Worm (Caenorhabditis elegans) whole organism, L3 larva: ENCODE data around the gene srpa-72.

Experiments
- R02D3.7 ChIP-seq: fragments of 150-350 bp; optimal IDR thresholded peaks from 2 replicates; lab custom pipeline; 2014; ENCODE audit warnings: missing biosample characterization, missing genetic modification characterization
- ZK546.5 ChIP-seq: sonication (generic microtip); optimal IDR thresholded peaks from 2 replicates; lab custom pipeline; 2017; ENCODE audit warnings: missing biosample characterization, missing genetic modification characterization
- aly-2 ChIP-seq: fragments of 150-350 bp; optimal IDR thresholded peaks from 2 replicates; lab custom pipeline; 2014; ENCODE audit warnings: missing biosample characterization, missing genetic modification characterization
- ama-1 ChIP-seq: fragments of 150-350 bp; optimal IDR thresholded peaks from 2 replicates; lab custom pipeline; 2018
- ceh-16 ChIP-seq: sonication (generic microtip); optimal IDR thresholded peaks from 2 replicates; lab custom pipeline; 2017; ENCODE audit warnings: missing biosample characterization, missing genetic modification characterization
- ceh-28 ChIP-seq: fragments of 150-350 bp; optimal IDR thresholded peaks from 2 replicates; lab custom pipeline; 2014; ENCODE audit warnings: missing biosample characterization, missing genetic modification reagents, missing genetic modification characterization
- ceh-9 ChIP-seq: sonication (generic microtip); optimal IDR thresholded peaks from 2 replicates; lab custom pipeline; 2018; ENCODE audit warnings: missing biosample characterization, missing genetic modification characterization
- egl-27 ChIP-seq: sonication (generic microtip); optimal IDR thresholded peaks from 4 replicates; lab custom pipeline; 2017; ENCODE audit warnings: missing biosample characterization, missing genetic modification reagents, missing genetic modification characterization
- elt-1 ChIP-seq: fragments of 150-350 bp; optimal IDR thresholded peaks from 2 replicates; lab custom pipeline; 2014; ENCODE audit warnings: missing biosample characterization, missing genetic modification characterization
- elt-2 ChIP-seq: sonication (generic microtip); optimal IDR thresholded peaks from 2 replicates; lab custom pipeline; 2016; ENCODE audit warnings: missing genetic modification reagents, mild to moderate bottlenecking, missing genetic modification characterization, missing compliant biosample characterization
- eor-1 ChIP-seq, 2 experiments: fragments of 150-350 bp; optimal IDR thresholded peaks; 2 replicates each; lab custom pipeline; 2014 to 2018; ENCODE audit warnings: missing biosample characterization in 2 of 2, missing genetic modification characterization in 2 of 2
- fkh-2 ChIP-seq: fragments of 150-350 bp; optimal IDR thresholded peaks from 2 replicates; lab custom pipeline; 2014; ENCODE audit warnings: missing biosample characterization, missing genetic modification reagents, missing genetic modification characterization
- fos-1 ChIP-seq: fragments of 150-350 bp; optimal IDR thresholded peaks from 2 replicates; lab custom pipeline; 2014; ENCODE audit warnings: missing biosample characterization, missing genetic modification characterization
- hmg-11 ChIP-seq: sonication (generic microtip); optimal IDR thresholded peaks from 2 replicates; lab custom pipeline; 2016; ENCODE audit warnings: missing genetic modification characterization, missing compliant biosample characterization
- jun-1 ChIP-seq: fragments of 150-350 bp; optimal IDR thresholded peaks from 2 replicates; lab custom pipeline; 2014; ENCODE audit warnings: missing biosample characterization, missing genetic modification reagents, missing genetic modification characterization
- lin-15B ChIP-seq: fragments of 150-350 bp; optimal IDR thresholded peaks from 2 replicates; lab custom pipeline; 2014; ENCODE audit warnings: missing biosample characterization, missing genetic modification characterization
- lin-39 ChIP-seq: fragments of 150-350 bp; optimal IDR thresholded peaks from 2 replicates; lab custom pipeline; 2018; ENCODE audit warnings: missing biosample characterization, missing genetic modification reagents, missing genetic modification characterization
- mml-1 ChIP-seq: fragments of 150-350 bp; sonication (generic microtip); optimal IDR thresholded peaks from 3 replicates; lab custom pipeline; 2014; ENCODE audit warnings: missing biosample characterization, missing genetic modification characterization
- nfya-1 ChIP-seq: sonication (generic microtip); optimal IDR thresholded peaks from 2 replicates; lab custom pipeline; 2017; ENCODE audit warnings: missing genetic modification characterization, mild to moderate bottlenecking, missing compliant biosample characterization, antibody characterized with exemption, moderate library complexity; ENCODE audit not compliant: insufficient read depth
- nhr-11 ChIP-seq: fragments of 150-350 bp; optimal IDR thresholded peaks from 2 replicates; lab custom pipeline; 2014; ENCODE audit warnings: missing biosample characterization, missing genetic modification characterization
- nhr-12 ChIP-seq: fragments of 150-350 bp; optimal IDR thresholded peaks from 2 replicates; lab custom pipeline; 2014; ENCODE audit warnings: missing biosample characterization, missing genetic modification characterization
- nhr-23 ChIP-seq: fragments of 150-350 bp; optimal IDR thresholded peaks from 2 replicates; lab custom pipeline; 2014; ENCODE audit warnings: missing biosample characterization, missing genetic modification reagents, missing genetic modification characterization
- nhr-237 ChIP-seq: fragments of 150-350 bp; optimal IDR thresholded peaks from 2 replicates; lab custom pipeline; 2014; ENCODE audit warnings: missing biosample characterization, missing genetic modification characterization
- nhr-25 ChIP-seq: sonication (generic microtip); optimal IDR thresholded peaks from 2 replicates; lab custom pipeline; 2017; ENCODE audit warnings: missing biosample characterization, missing genetic modification characterization
- nhr-28 ChIP-seq: fragments of 150-350 bp; optimal IDR thresholded peaks from 2 replicates; lab custom pipeline; 2014; ENCODE audit warnings: missing biosample characterization, missing genetic modification characterization
- nhr-43 ChIP-seq: sonication (generic microtip); optimal IDR thresholded peaks from 2 replicates; lab custom pipeline; 2016; ENCODE audit warnings: mild to moderate bottlenecking, missing genetic modification characterization, missing compliant biosample characterization; ENCODE audit not compliant: poor library complexity, severe bottlenecking
- nhr-67 ChIP-seq: fragments of 150-350 bp; optimal IDR thresholded peaks from 2 replicates; lab custom pipeline; 2014; ENCODE audit warnings: missing biosample characterization, missing genetic modification characterization
- nhr-76 ChIP-seq: fragments of 150-350 bp; sonication (generic microtip); optimal IDR thresholded peaks from 5 replicates; lab custom pipeline; 2014; ENCODE audit warnings: missing biosample characterization, missing genetic modification characterization
- nhr-77 ChIP-seq: fragments of 150-350 bp; optimal IDR thresholded peaks from 2 replicates; lab custom pipeline; 2014; ENCODE audit warnings: missing biosample characterization, missing genetic modification characterization
- pha-4 ChIP-seq: fragments of 150-350 bp; optimal IDR thresholded peaks from 2 replicates; lab custom pipeline; 2014; ENCODE audit warnings: missing biosample characterization, missing genetic modification reagents, missing genetic modification characterization
- pqm-1 ChIP-seq: fragments of 150-350 bp; optimal IDR thresholded peaks from 2 replicates; lab custom pipeline; 2017; ENCODE audit warnings: missing biosample characterization, missing genetic modification characterization, inconsistent platforms
- sea-2 ChIP-seq: fragments of 150-350 bp; sonication (generic microtip); optimal IDR thresholded peaks from 4 replicates; lab custom pipeline; 2014; ENCODE audit warnings: missing biosample characterization, missing genetic modification reagents, missing genetic modification characterization
- unc-39 ChIP-seq: sonication (generic microtip); optimal IDR thresholded peaks from 4 replicates; lab custom pipeline; 2017; ENCODE audit warnings: missing biosample characterization, missing genetic modification characterization
- unc-62 ChIP-seq: fragments of 150-350 bp; sonication (generic microtip); optimal IDR thresholded peaks from 4 replicates; lab custom pipeline; 2014; ENCODE audit warnings: missing biosample characterization, missing genetic modification reagents, missing genetic modification characterization
- zag-1 ChIP-seq: fragments of 150-350 bp; optimal IDR thresholded peaks from 2 replicates; lab custom pipeline; 2014; ENCODE audit warnings: missing biosample characterization, missing genetic modification characterization
- ztf-11 ChIP-seq: fragments of 150-350 bp; optimal IDR thresholded peaks from 2 replicates; lab custom pipeline; 2014; ENCODE audit warnings: missing biosample characterization, missing genetic modification characterization
- ztf-4 ChIP-seq: fragments of 150-350 bp; optimal IDR thresholded peaks from 2 replicates; lab custom pipeline; 2014; ENCODE audit warnings: missing biosample characterization, missing genetic modification characterization

Gene srpa-72

ce11 chrII:2779253-2779652 lies 8.0 kb upstream of the srpa-72 start, which contains the start of gene F08D12.3:
Gene F08D12.3, plus strand, starts transcription at chrII:2779553.
- no peak for TF ChIP-seq ZK546.5 (tag; lab: Kevin White, UChicago)
- no peak for TF ChIP-seq aly-2 (tag; lab: Kevin White, UChicago)
- no peak for TF ChIP-seq nfya-1 (tag; lab: Kevin White, UChicago)
- no peak for TF ChIP-seq nhr-237
- TF ChIP-seq nhr-77 (tag; lab: Kevin White, UChicago), result no peak
- TF ChIP-seq nhr-43, result no peak
- TF ChIP-seq ceh-28, result no peak
- TF ChIP-seq nhr-23 (tag; lab: Kevin White, UChicago), result no peak

ce11 chrII:2780804-2781203 lies 6.5 kb upstream of the srpa-72 start:
- TF ChIP-seq egl-27 (tag; lab: Kevin White, UChicago), result no peak
- no peak for TF ChIP-seq pha-4 (tag; lab: Kevin White, UChicago)
- no peak for TF ChIP-seq lin-39
- no peak for TF ChIP-seq ceh-16 (tag; lab: Kevin White, UChicago)
- TF ChIP-seq ceh-9 (tag; lab: Kevin White, UChicago), result no peak

ce11 chrII:2781355-2781754 lies 5.9 kb upstream of the srpa-72 start, which contains the start of gene F08D12.2:
Gene F08D12.2, plus strand, starts transcription at chrII:2781655.
- TF ChIP-seq ceh-9 (tag; lab: Kevin White, UChicago) (no peak), pqm-1 (tag; lab: Kevin White, UChicago) (no peak), lin-15B (tag; lab: Kevin White, UChicago) (no peak), ceh-16 (tag; lab: Kevin White, UChicago) (no peak), ztf-11 (no peak), mml-1 (tag; lab: Kevin White, UChicago) (no peak), unc-39 (tag; lab: Kevin White, UChicago) (no peak), elt-1 (no peak), nhr-23 (tag; lab: Kevin White, UChicago) (no peak), hmg-11 (tag; lab: Kevin White, UChicago) (no peak), ZK546.5 (tag; lab: Kevin White, UChicago) (no peak)

ce11 chrII:2783380-2783779 lies 3.9 kb upstream of the srpa-72 start:
- TF ChIP-seq pqm-1 (tag; lab: Kevin White, UChicago) (no peak), nhr-28 (no peak), ceh-28 (no peak), ama-1 (lab: Kevin White, UChicago) (no peak), nhr-43 (no peak), ceh-16 (tag; lab: Kevin White, UChicago) (no peak), fos-1 (tag; lab: Kevin White, UChicago) (no peak), elt-2 (tag; lab: Kevin White, UChicago) (no peak), nfya-1 (tag; lab: Kevin White, UChicago) (no peak), nhr-25 (tag; lab: Kevin White, UChicago) (no peak), ZK546.5 (tag; lab: Kevin White, UChicago) (no peak), unc-39 (tag; lab: Kevin White, UChicago) (no peak), ztf-4 (no peak), nhr-76 (tag; lab: Kevin White, UChicago) (no peak)

ce11 chrII:2785787-2786186 lies 1.5 kb upstream of the srpa-72 start:
- TF ChIP-seq ceh-16 (tag; lab: Kevin White, UChicago) (no peak), ztf-11 (no peak), unc-62 (GFP tag; lab: Kevin White, UChicago) (no peak), lin-39 (no peak), sea-2 (no peak), nhr-67 (tag; lab: Kevin White, UChicago) (no peak), ztf-4 (no peak), nhr-237 (no peak), nhr-43 (no peak)
- TF ChIP-seq, all 47 proteins: peak for 0

ce11 chrII:2787849-2788248 lies 568 bp downstream of the srpa-72 start:
- no peak for TF ChIP-seq lin-15B (tag; lab: Kevin White, UChicago)
- TF ChIP-seq unc-39 (tag; lab: Kevin White, UChicago), result no peak
- no peak for TF ChIP-seq ceh-28

ce11 chrII:2791693-2792092 lies 4.4 kb downstream of the srpa-72 start:
- TF ChIP-seq ceh-9 (tag; lab: Kevin White, UChicago) (no peak), aly-2 (tag; lab: Kevin White, UChicago) (no peak), nhr-43 (no peak), R02D3.7 (tag; lab: Kevin White, UChicago) (no peak), zag-1 (tag; lab: Kevin White, UChicago) (no peak), jun-1 (no peak), egl-27 (tag; lab: Kevin White, UChicago) (no peak), ztf-4 (no peak), elt-2 (tag; lab: Kevin White, UChicago) (no peak), nhr-25 (tag; lab: Kevin White, UChicago) (no peak), nhr-11 (no peak), nhr-12 (tag; lab: Kevin White, UChicago) (no peak), elt-1 (no peak), fkh-2 (tag; lab: Kevin White, UChicago) (no peak), eor-1 (tag; optimal IDR thresholded peaks at IDR 0.05; lab: Kevin White, UChicago) (no peak), nhr-76 (tag; lab: Kevin White, UChicago) (no peak), nhr-67 (tag; lab: Kevin White, UChicago) (no peak)
- TF ChIP-seq, all 47 proteins: peak for 0
